Fruit fly (Drosophila melanogaster) whole organism, embryonic: ENCODE data around the gene mia.
A peak's percentile ranks its signal among the peaks of the same experiment; 100 is the strongest.

Source experiments
- ATbp ChIP-seq: fragments of 200-800 bp; sonication (Bioruptor generic); optimal IDR thresholded peaks from 2 replicates; lab custom pipeline; 2017; ENCODE audit warnings: missing biosample characterization, mild to moderate bottlenecking, missing genetic modification characterization, missing genetic modification reagents
- Aef1 ChIP-seq: fragments of 200-800 bp; sonication (Bioruptor generic); IDR thresholded peaks from 3 replicates; pipeline ENCODE4 v1.3.6; 2022; ENCODE audit warnings: missing biosample characterization, missing genetic modification characterization
- Bdp1 ChIP-seq: fragments of 200-800 bp; sonication (Bioruptor generic); optimal IDR thresholded peaks from 3 replicates; lab custom pipeline; 2016; ENCODE audit warnings: missing biosample characterization, missing genetic modification characterization
- Bgb ChIP-seq: fragments of 200-800 bp; sonication (Bioruptor generic); IDR thresholded peaks from 2 replicates; pipeline ENCODE4 v1.3.6; 2022; ENCODE audit warnings: missing biosample characterization, missing genetic modification characterization; ENCODE audit not compliant: partially characterized antibody
- CG10565 ChIP-seq: fragments of 200-800 bp; sonication (Bioruptor generic); optimal IDR thresholded peaks from 3 replicates; lab custom pipeline; 2016; ENCODE audit warnings: missing biosample characterization, mild to moderate bottlenecking, missing genetic modification characterization
- CG11456 ChIP-seq: fragments of 200-800 bp; sonication (Bioruptor generic); IDR thresholded peaks from 3 replicates; pipeline ENCODE4 v1.3.6; 2022; ENCODE audit warnings: missing biosample characterization, missing genetic modification characterization
- CG12299 ChIP-seq: fragments of 200-800 bp; sonication (Bioruptor generic); optimal IDR thresholded peaks from 2 replicates; lab custom pipeline; 2018; ENCODE audit warnings: missing biosample characterization, mild to moderate bottlenecking, missing genetic modification characterization
- CG12659 ChIP-seq: fragments of 200-800 bp; sonication (Bioruptor generic); optimal IDR thresholded peaks from 3 replicates; lab custom pipeline; 2017; ENCODE audit warnings: mild to moderate bottlenecking, missing biosample characterization, missing genetic modification reagents, missing genetic modification characterization
- CG14441 ChIP-seq: fragments of 200-800 bp; sonication (Bioruptor generic); IDR thresholded peaks from 2 replicates; pipeline ENCODE4 v1.3.6; 2022; ENCODE audit warnings: missing biosample characterization, missing genetic modification characterization
- CG14667 ChIP-seq: fragments of 200-800 bp; sonication (Bioruptor generic); IDR thresholded peaks from 2 replicates; pipeline ENCODE4 v1.3.6; 2022; ENCODE audit warnings: missing biosample characterization, missing genetic modification characterization
- CG15601 ChIP-seq: fragments of 200-800 bp; sonication (Bioruptor generic); optimal IDR thresholded peaks from 3 replicates; lab custom pipeline; 2019; ENCODE audit warnings: missing biosample characterization, mild to moderate bottlenecking, missing genetic modification characterization, moderate library complexity
- CG2712 ChIP-seq: fragments of 200-800 bp; optimal IDR thresholded peaks from 3 replicates; lab custom pipeline; 2019; ENCODE audit warnings: missing biosample characterization, mild to moderate bottlenecking, missing genetic modification characterization, moderate library complexity
- CG30431 ChIP-seq: fragments of 200-800 bp; sonication (Bioruptor generic); optimal IDR thresholded peaks from 2 replicates; lab custom pipeline; 2017; ENCODE audit warnings: missing biosample characterization, missing genetic modification characterization
- CG31365 ChIP-seq: fragments of 200-800 bp; sonication (Bioruptor generic); optimal IDR thresholded peaks from 2 replicates; lab custom pipeline; 2018; ENCODE audit warnings: missing biosample characterization, mild to moderate bottlenecking, missing genetic modification characterization
- CG32772 ChIP-seq: fragments of 200-800 bp; sonication (Bioruptor generic); IDR thresholded peaks from 2 replicates; pipeline ENCODE4 v1.3.6; 2022; ENCODE audit warnings: missing biosample characterization, missing genetic modification characterization
- CG3847 ChIP-seq: fragments of 200-800 bp; sonication (Bioruptor generic); IDR thresholded peaks from 2 replicates; pipeline ENCODE4 v1.3.6; 2022; ENCODE audit warnings: missing biosample characterization, missing genetic modification characterization
- CG3995 ChIP-seq: fragments of 200-800 bp; sonication (Bioruptor generic); optimal IDR thresholded peaks from 3 replicates; lab custom pipeline; 2016; ENCODE audit warnings: missing biosample characterization, missing genetic modification characterization
- CG4820 ChIP-seq: fragments of 200-800 bp; sonication (Bioruptor generic); optimal IDR thresholded peaks from 3 replicates; lab custom pipeline; 2016; ENCODE audit warnings: missing biosample characterization, missing genetic modification characterization
- CG7357 ChIP-seq: fragments of 200-800 bp; sonication (Bioruptor generic); IDR thresholded peaks from 3 replicates; pipeline ENCODE4 v1.3.6; 2022; ENCODE audit warnings: missing biosample characterization, missing genetic modification characterization
- CG7928 ChIP-seq: fragments of 200-800 bp; sonication (Bioruptor generic); optimal IDR thresholded peaks from 2 replicates; lab custom pipeline; 2017; ENCODE audit warnings: missing biosample characterization, mild to moderate bottlenecking, missing genetic modification characterization
- Dad ChIP-seq: fragments of 200-800 bp; sonication (Bioruptor generic); optimal IDR thresholded peaks from 3 replicates; lab custom pipeline; 2016; ENCODE audit warnings: missing biosample characterization, missing genetic modification characterization
- Deaf1 ChIP-seq: fragments of 200-800 bp; optimal IDR thresholded peaks from 3 replicates; lab custom pipeline; 2019; ENCODE audit warnings: missing biosample characterization, mild to moderate bottlenecking, missing genetic modification characterization, moderate library complexity
- Doc2 ChIP-seq: fragments of 200-800 bp; sonication (Bioruptor generic); IDR thresholded peaks from 2 replicates; pipeline ENCODE4 v1.3.6; 2022; ENCODE audit warnings: missing biosample characterization, missing genetic modification characterization
- H15 ChIP-seq: fragments of 200-800 bp; sonication (Bioruptor generic); IDR thresholded peaks from 3 replicates; pipeline ENCODE4 v1.3.6; 2022; ENCODE audit warnings: missing biosample characterization, missing genetic modification characterization
- Hand ChIP-seq: fragments of 200-800 bp; sonication (Bioruptor generic); optimal IDR thresholded peaks from 2 replicates; lab custom pipeline; 2017; ENCODE audit warnings: mild to moderate bottlenecking, missing biosample characterization, missing genetic modification reagents, missing genetic modification characterization
- Hr51 ChIP-seq, 2 experiments: fragments of 200-800 bp; sonication (Bioruptor generic); optimal IDR thresholded peaks; 2 replicates in 1 of 2; 3 replicates in 1 of 2; lab custom pipeline; 2016 to 2018; ENCODE audit warnings: missing biosample characterization in 2 of 2, missing genetic modification characterization in 2 of 2, mild to moderate bottlenecking in 1 of 2, moderate library complexity in 1 of 2
- Lpt ChIP-seq: fragments of >200 bp; optimal IDR thresholded peaks from 2 replicates; lab custom pipeline; 2018; ENCODE audit warnings: missing biosample characterization, missing genetic modification characterization
- Nf-YB ChIP-seq: fragments of 200-800 bp; sonication (Bioruptor generic); optimal IDR thresholded peaks from 3 replicates; lab custom pipeline; 2019; ENCODE audit warnings: missing biosample characterization, mild to moderate bottlenecking, missing genetic modification characterization, moderate library complexity
- Pdp1 ChIP-seq, 2 experiments: fragments of 200-800 bp; sonication (Bioruptor generic); optimal IDR thresholded peaks; 3 replicates each; lab custom pipeline; 2016; ENCODE audit warnings: missing biosample characterization in 2 of 2, missing genetic modification characterization in 2 of 2, mild to moderate bottlenecking in 1 of 2, moderate library complexity in 1 of 2
- Poxn ChIP-seq: fragments of 200-800 bp; sonication (Bioruptor generic); IDR thresholded peaks from 2 replicates; pipeline ENCODE4 v1.3.6; 2022; ENCODE audit warnings: missing biosample characterization, missing genetic modification characterization
- Stat92E ChIP-seq, 3 experiments: fragments of >200 bp in 2 of 3; fragments of 200-800 bp in 1 of 3; sonication (Bioruptor generic) in 1 of 3; optimal IDR thresholded peaks; 2 replicates each; lab custom pipeline; 2017 to 2019; ENCODE audit warnings: missing biosample characterization in 3 of 3, missing genetic modification characterization in 3 of 3, mild to moderate bottlenecking in 1 of 3, moderate library complexity in 1 of 3
- caup ChIP-seq: fragments of 200-800 bp; sonication (Bioruptor generic); optimal IDR thresholded peaks from 3 replicates; lab custom pipeline; 2017; ENCODE audit warnings: missing biosample characterization, mild to moderate bottlenecking, missing genetic modification characterization, moderate library complexity; ENCODE audit not compliant: severe bottlenecking
- chif ChIP-seq, 2 experiments: fragments of 200-800 bp; sonication (Bioruptor generic); optimal IDR thresholded peaks; 3 replicates each; lab custom pipeline; 2016; ENCODE audit warnings: missing biosample characterization in 2 of 2, missing genetic modification characterization in 2 of 2
- da ChIP-seq: fragments of 200-800 bp; sonication (Bioruptor generic); optimal IDR thresholded peaks from 2 replicates; lab custom pipeline; 2016; ENCODE audit warnings: missing biosample characterization, missing genetic modification characterization
- dmrt99B ChIP-seq: fragments of 200-800 bp; sonication (Bioruptor generic); optimal IDR thresholded peaks from 2 replicates; lab custom pipeline; 2018; ENCODE audit warnings: missing biosample characterization, mild to moderate bottlenecking, missing genetic modification characterization, moderate library complexity
- emc ChIP-seq: fragments of 200-800 bp; sonication (Bioruptor generic); optimal IDR thresholded peaks from 2 replicates; lab custom pipeline; 2016; ENCODE audit warnings: missing biosample characterization, missing genetic modification characterization
- gro ChIP-seq: fragments of 200-800 bp; sonication (Bioruptor generic); optimal IDR thresholded peaks from 2 replicates; lab custom pipeline; 2016; ENCODE audit warnings: missing biosample characterization, missing genetic modification characterization
- ham ChIP-seq: fragments of 200-800 bp; sonication (Bioruptor generic); IDR thresholded peaks from 2 replicates; pipeline ENCODE4 v1.3.6; 2022; ENCODE audit warnings: missing biosample characterization, missing genetic modification characterization
- lov ChIP-seq, 2 experiments: fragments of 200-800 bp in 1 of 2; fragments of >200 bp in 1 of 2; sonication (Bioruptor generic) in 1 of 2; IDR thresholded peaks in 1 of 2; optimal IDR thresholded peaks in 1 of 2; 2 replicates in 1 of 2; 3 replicates in 1 of 2; pipeline versions ENCODE4 v1.3.6 to Lab custom; 2017 to 2022; ENCODE audit warnings: missing biosample characterization in 1 of 2, missing genetic modification characterization in 1 of 2
- luna ChIP-seq: fragments of 200-800 bp; sonication (Bioruptor generic); optimal IDR thresholded peaks from 2 replicates; lab custom pipeline; 2016; ENCODE audit warnings: missing biosample characterization, missing genetic modification characterization
- mam ChIP-seq: fragments of 200-800 bp; sonication (Bioruptor generic); optimal IDR thresholded peaks from 3 replicates; lab custom pipeline; 2016; ENCODE audit warnings: missing biosample characterization, missing genetic modification characterization
- nom ChIP-seq: fragments of 200-800 bp; sonication (Bioruptor generic); optimal IDR thresholded peaks from 2 replicates; lab custom pipeline; 2017; ENCODE audit warnings: missing biosample characterization, missing genetic modification characterization, mild to moderate bottlenecking, moderate library complexity, missing genetic modification reagents
- pum ChIP-seq: fragments of 200-800 bp; sonication (Bioruptor generic); optimal IDR thresholded peaks from 2 replicates; lab custom pipeline; 2016; ENCODE audit warnings: missing biosample characterization, missing genetic modification characterization
- run ChIP-seq: fragments of 200-800 bp; sonication (Bioruptor generic); optimal IDR thresholded peaks from 3 replicates; lab custom pipeline; 2018; ENCODE audit warnings: missing biosample characterization, mild to moderate bottlenecking, missing genetic modification characterization
- seq ChIP-seq: fragments of 200-800 bp; sonication (Bioruptor generic); IDR thresholded peaks from 2 replicates; pipeline ENCODE4 v1.3.6; 2022; ENCODE audit warnings: missing biosample characterization, missing genetic modification characterization
- sr ChIP-seq: fragments of 200-800 bp; sonication (Bioruptor generic); IDR thresholded peaks from 3 replicates; pipeline ENCODE4 v1.3.6; 2022; ENCODE audit warnings: missing biosample characterization, missing genetic modification characterization
- tio ChIP-seq: fragments of 200-800 bp; sonication (Bioruptor generic); optimal IDR thresholded peaks from 2 replicates; lab custom pipeline; 2017; ENCODE audit warnings: missing biosample characterization, missing genetic modification characterization, inconsistent platforms
- twi ChIP-seq: fragments of 200-800 bp; optimal IDR thresholded peaks from 2 replicates; lab custom pipeline; 2019; ENCODE audit warnings: missing biosample characterization, mild to moderate bottlenecking, missing genetic modification characterization, moderate library complexity
- yki ChIP-seq: fragments of >200 bp; optimal IDR thresholded peaks from 3 replicates; lab custom pipeline; 2018
- z ChIP-seq: fragments of 200-800 bp; sonication (Bioruptor generic); IDR thresholded peaks from 3 replicates; pipeline ENCODE4 v1.3.6; 2022; ENCODE audit warnings: missing biosample characterization, missing genetic modification characterization

Gene mia

DNA sequence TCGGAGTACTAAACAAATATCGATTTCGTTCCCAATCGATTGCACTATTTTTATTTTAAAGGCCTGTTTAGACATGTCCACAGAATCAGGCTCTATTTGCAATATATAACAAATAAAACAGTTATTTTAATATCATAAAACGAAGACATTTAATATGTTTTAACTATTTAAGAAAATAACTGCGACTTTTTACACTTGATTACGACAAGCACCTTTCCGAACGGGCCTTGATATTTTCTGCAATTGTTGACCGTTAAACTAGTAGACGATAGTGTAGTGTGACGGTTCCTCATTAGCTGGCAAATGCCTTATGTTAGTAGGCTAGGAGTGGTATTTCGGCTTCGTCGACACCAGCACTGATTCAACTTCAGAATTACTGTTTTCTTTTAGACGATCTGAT lies 17.6 kb upstream of the mia start, which contains the start of the genes CG2931 and Rheb (continued):
- TF ChIP-seq dmrt99B (tag; lab: Kevin White, UChicago) (no peak), CG12299 (tag; lab: Kevin White, UChicago) (peak; percentile 41), Nf-YB (GFP tag; lab: Kevin White, UChicago) (peak; percentile 43), CG31365 (tag; lab: Kevin White, UChicago) (no peak), H15 (GFP tag; lab: Robert Waterston, UW) (0 out of 3 replicates have a peak, but pooled peaks have one; percentile 40), Aef1 (GFP tag; lab: Robert Waterston, UW) (peak; percentile 65; the same call in 2 of the 3 replicates), CG3995 (GFP tag; lab: Kevin White, UChicago) (peak; percentile 53), luna (GFP tag; lab: Kevin White, UChicago) (no peak), CG30431 (GFP tag; lab: Kevin White, UChicago) (no peak), CG7357 (GFP tag; lab: Robert Waterston, UW) (peak; percentile 74), Poxn (no peak), z (GFP tag; lab: Robert Waterston, UW) (no peak), seq (0 out of 2 replicates have a peak, but pooled peaks have one; percentile 47), run (tag; lab: Kevin White, UChicago) (no peak), chif (GFP tag; optimal IDR thresholded peaks at IDR 0.05; lab: Kevin White, UChicago) (peak; percentile 11 to 47), CG32772 (peak; percentile 60), ham (GFP tag; lab: Robert Waterston, UW) (no peak), Stat92E (GFP tag; optimal IDR thresholded peaks at IDR 0.05; lab: Kevin White, UChicago) (no peak), Hand (GFP tag; lab: Kevin White, UChicago) (peak; percentile 13), CG3847 (peak; percentile 78), pum (GFP tag; lab: Kevin White, UChicago) (peak; percentile 53), CG11456 (GFP tag; lab: Robert Waterston, UW) (0 out of 3 replicates have a peak, but pooled peaks have one; percentile 28), Hr51 (GFP tag; optimal IDR thresholded peaks at IDR 0.05; lab: Kevin White, UChicago) (peak; percentile 53 to 63), Doc2 (GFP tag; lab: Robert Waterston, UW) (no peak), CG4820 (GFP tag; lab: Kevin White, UChicago) (peak; percentile 61), Bdp1 (GFP tag; lab: Kevin White, UChicago) (peak; percentile 28), emc (GFP tag; lab: Kevin White, UChicago) (no peak), mam (GFP tag; lab: Kevin White, UChicago) (peak; percentile 55), tio (GFP tag; lab: Kevin White, UChicago) (no peak), CG10565 (no peak), gro (GFP tag; lab: Kevin White, UChicago) (peak; percentile 44), yki (lab: Kevin White, UChicago) (no peak), Deaf1 (tag; lab: Kevin White, UChicago) (peak; percentile 42), CG7928 (GFP tag; lab: Kevin White, UChicago) (peak; percentile 15), caup (GFP tag; lab: Kevin White, UChicago) (no peak), nom (no peak), CG15601 (peak; percentile 71), Dad (GFP tag; lab: Kevin White, UChicago) (peak; percentile 43), CG14667 (GFP tag; lab: Robert Waterston, UW) (peak; percentile 56), CG2712 (tag; lab: Kevin White, UChicago) (peak; percentile 78), Bgb (GFP tag; lab: Robert Waterston, UW) (peak; percentile 74), CG14441 (GFP tag; lab: Robert Waterston, UW) (peak; percentile 79), Lpt (no peak), sr (no peak), da (GFP tag; lab: Kevin White, UChicago) (no peak), lov (optimal IDR thresholded peaks at IDR 0.05; lab: Kevin White, UChicago) (no peak), lov (GFP tag; IDR thresholded peaks at IDR 0.05; lab: Robert Waterston, UW) (peak; percentile 27; the same call in 1 of the 3 replicates), Pdp1 (GFP tag; optimal IDR thresholded peaks at IDR 0.05; lab: Kevin White, UChicago) (peak; percentile 44 to 67), CG12659 (peak; percentile 88), ATbp (GFP tag; lab: Kevin White, UChicago) (no peak), twi (tag; lab: Kevin White, UChicago) (peak; percentile 34)
